Worm (Caenorhabditis elegans) whole organism, mixed stage, embryonic: Measurements from ENCODE around the gene H27A22.1.

Experiments used
- M03D4.4 ChIP-seq: sonication (generic microtip); optimal IDR thresholded peaks from 2 replicates; lab custom pipeline; 2017; ENCODE audit warnings: mild to moderate bottlenecking, missing genetic modification characterization, missing compliant biosample characterization
- blmp-1 ChIP-seq: fragments of 150-350 bp; optimal IDR thresholded peaks from 2 replicates; lab custom pipeline; 2014; ENCODE audit warnings: missing biosample characterization, missing genetic modification characterization
- ceh-39 ChIP-seq: fragments of 150-350 bp; optimal IDR thresholded peaks from 2 replicates; lab custom pipeline; 2014; ENCODE audit warnings: missing biosample characterization, missing genetic modification characterization
- ceh-43 ChIP-seq: fragments of 200-800 bp; sonication (Bioruptor generic); optimal IDR thresholded peaks from 2 replicates; lab custom pipeline; 2018; ENCODE audit warnings: mild to moderate bottlenecking, missing genetic modification characterization, moderate library complexity, missing compliant biosample characterization
- ceh-83 ChIP-seq: fragments of 200-800 bp; sonication (Bioruptor generic); optimal IDR thresholded peaks from 2 replicates; lab custom pipeline; 2018; ENCODE audit warnings: mild to moderate bottlenecking, missing genetic modification characterization, missing compliant biosample characterization
- ces-1 ChIP-seq: fragments of 150-350 bp; optimal IDR thresholded peaks from 2 replicates; lab custom pipeline; 2014; ENCODE audit warnings: missing biosample characterization, missing genetic modification reagents, missing genetic modification characterization
- drap-1 ChIP-seq: fragments of 200-800 bp; sonication (Bioruptor generic); optimal IDR thresholded peaks from 3 replicates; lab custom pipeline; 2018; ENCODE audit warnings: mild to moderate bottlenecking, missing genetic modification characterization, missing compliant biosample characterization
- elt-1 ChIP-seq: sonication (generic microtip); optimal IDR thresholded peaks from 2 replicates; lab custom pipeline; 2017; ENCODE audit warnings: missing genetic modification characterization, mild to moderate bottlenecking, missing compliant biosample characterization, antibody characterized with exemption, moderate library complexity, borderline replicate concordance; ENCODE audit not compliant: insufficient read depth
- elt-3 ChIP-seq: fragments of 150-350 bp; optimal IDR thresholded peaks from 2 replicates; lab custom pipeline; 2014; ENCODE audit warnings: missing biosample characterization, missing genetic modification characterization
- flh-1 ChIP-seq: fragments of 200-800 bp; sonication (Bioruptor generic); optimal IDR thresholded peaks from 2 replicates; lab custom pipeline; 2018; ENCODE audit warnings: mild to moderate bottlenecking, missing genetic modification characterization, moderate library complexity, missing compliant biosample characterization
- ham-2 ChIP-seq: fragments of 200-800 bp; sonication (Bioruptor generic); optimal IDR thresholded peaks from 2 replicates; lab custom pipeline; 2018; ENCODE audit warnings: mild to moderate bottlenecking, missing genetic modification characterization, missing compliant biosample characterization
- hlh-1 ChIP-seq: fragments of 150-350 bp; optimal IDR thresholded peaks from 2 replicates; lab custom pipeline; 2014; ENCODE audit warnings: missing biosample characterization, missing genetic modification reagents, missing genetic modification characterization
- lin-13 ChIP-seq: fragments of 150-350 bp; optimal IDR thresholded peaks from 2 replicates; lab custom pipeline; 2014; ENCODE audit warnings: missing biosample characterization, missing genetic modification characterization
- lin-32 ChIP-seq: fragments of 200-800 bp; sonication (Bioruptor generic); optimal IDR thresholded peaks from 2 replicates; lab custom pipeline; 2018; ENCODE audit warnings: mild to moderate bottlenecking, missing genetic modification characterization, missing compliant biosample characterization
- lsy-2 ChIP-seq: fragments of 150-350 bp; optimal IDR thresholded peaks from 2 replicates; lab custom pipeline; 2014; ENCODE audit warnings: missing biosample characterization, missing genetic modification characterization
- mab-5 ChIP-seq: fragments of 150-350 bp; optimal IDR thresholded peaks from 2 replicates; lab custom pipeline; 2014; ENCODE audit warnings: missing biosample characterization, missing genetic modification characterization
- mep-1 ChIP-seq: fragments of 150-350 bp; optimal IDR thresholded peaks from 2 replicates; lab custom pipeline; 2017; ENCODE audit warnings: missing biosample characterization, missing genetic modification reagents, missing genetic modification characterization, inconsistent platforms
- mls-2 ChIP-seq: sonication (generic microtip); optimal IDR thresholded peaks from 2 replicates; lab custom pipeline; 2016; ENCODE audit warnings: mild to moderate bottlenecking, missing genetic modification characterization, moderate library complexity, missing compliant biosample characterization
- nhr-12 ChIP-seq: fragments of 150-350 bp; optimal IDR thresholded peaks from 2 replicates; lab custom pipeline; 2014; ENCODE audit warnings: missing biosample characterization, missing genetic modification characterization
- nhr-2 ChIP-seq: fragments of 150-350 bp; optimal IDR thresholded peaks from 2 replicates; lab custom pipeline; 2014; ENCODE audit warnings: missing biosample characterization, missing genetic modification characterization
- nhr-237 ChIP-seq: fragments of 150-350 bp; optimal IDR thresholded peaks from 2 replicates; lab custom pipeline; 2014; ENCODE audit warnings: missing biosample characterization, missing genetic modification characterization
- nhr-28 ChIP-seq: fragments of 150-350 bp; optimal IDR thresholded peaks from 2 replicates; lab custom pipeline; 2014; ENCODE audit warnings: missing biosample characterization, missing genetic modification characterization
- nhr-76 ChIP-seq: sonication (generic microtip); optimal IDR thresholded peaks from 2 replicates; lab custom pipeline; 2017; ENCODE audit warnings: missing biosample characterization, missing genetic modification characterization
- pha-4 ChIP-seq: fragments of 150-350 bp; optimal IDR thresholded peaks from 2 replicates; lab custom pipeline; 2018; ENCODE audit warnings: missing biosample characterization, missing genetic modification reagents, missing genetic modification characterization
- sem-2 ChIP-seq: fragments of 200-800 bp; sonication (Bioruptor generic); optimal IDR thresholded peaks from 2 replicates; lab custom pipeline; 2018; ENCODE audit warnings: mild to moderate bottlenecking, missing genetic modification characterization, missing compliant biosample characterization
- snpc-4 ChIP-seq: fragments of 150-350 bp; optimal IDR thresholded peaks from 2 replicates; lab custom pipeline; 2014; ENCODE audit warnings: missing biosample characterization, missing genetic modification characterization
- sptf-1 ChIP-seq: sonication (generic microtip); optimal IDR thresholded peaks from 2 replicates; lab custom pipeline; 2017; ENCODE audit warnings: mild to moderate bottlenecking, missing genetic modification characterization, moderate library complexity, missing compliant biosample characterization
- tbx-8 ChIP-seq: fragments of 200-800 bp; sonication (Bioruptor generic); optimal IDR thresholded peaks from 2 replicates; lab custom pipeline; 2018; ENCODE audit warnings: mild to moderate bottlenecking, missing genetic modification characterization, moderate library complexity, missing compliant biosample characterization
- unc-120 ChIP-seq: sonication (generic microtip); optimal IDR thresholded peaks from 2 replicates; lab custom pipeline; 2017; ENCODE audit warnings: missing genetic modification characterization, missing compliant biosample characterization; ENCODE audit not compliant: poor library complexity, severe bottlenecking
- unc-39 ChIP-seq: fragments of 150-350 bp; optimal IDR thresholded peaks from 2 replicates; lab custom pipeline; 2014; ENCODE audit warnings: missing biosample characterization, missing genetic modification characterization
- zip-8 ChIP-seq: fragments of 150-350 bp; optimal IDR thresholded peaks from 2 replicates; lab custom pipeline; 2014; ENCODE audit warnings: missing biosample characterization, missing genetic modification characterization

The H27A22.1 gene

ce11 chrV:10602051-10602937, at the start of gene H27A22.1:
H27A22.1 (plus strand) TSS chrV:10602555.
- TF ChIP-seq blmp-1 (tag; lab: Kevin White, UChicago): peak; percentile 32
- no peak for TF ChIP-seq mep-1 (tag; lab: Kevin White, UChicago)
- no peak for TF ChIP-seq tbx-8 (GFP tag; lab: Kevin White, UChicago)
- no peak for TF ChIP-seq M03D4.4 (tag; lab: Kevin White, UChicago)
- peak; percentile 60 for TF ChIP-seq zip-8 (tag; lab: Kevin White, UChicago)
- TF ChIP-seq nhr-2 (tag; lab: Kevin White, UChicago): peak; percentile 6
- no peak for TF ChIP-seq mab-5 (tag; lab: Kevin White, UChicago)
- TF ChIP-seq snpc-4 (tag; lab: Kevin White, UChicago): no peak
- TF ChIP-seq pha-4 (tag; lab: Kevin White, UChicago): no peak
- no peak for TF ChIP-seq ceh-39 (tag; lab: Kevin White, UChicago)
- no peak for TF ChIP-seq mls-2 (tag; lab: Kevin White, UChicago)
- no peak for TF ChIP-seq ces-1

- TF ChIP-seq nhr-28 (tag; lab: Kevin White, UChicago) (no peak), sptf-1 (tag; lab: Kevin White, UChicago) (no peak), ces-1 (no peak), flh-1 (GFP tag; lab: Kevin White, UChicago) (no peak), ceh-39 (tag; lab: Kevin White, UChicago) (no peak), unc-120 (tag; lab: Kevin White, UChicago) (no peak), sem-2 (GFP tag; lab: Kevin White, UChicago) (no peak), zip-8 (tag; lab: Kevin White, UChicago) (no peak), lsy-2 (tag; lab: Kevin White, UChicago) (no peak), pha-4 (tag; lab: Kevin White, UChicago) (no peak), ceh-43 (GFP tag; lab: Kevin White, UChicago) (no peak), lin-32 (no peak), unc-39 (tag; lab: Kevin White, UChicago) (no peak)
Measured at ce11 chrV:10555239-10555638, 47.1 kb upstream of the H27A22.1 start, which contains the start of gene F32G8.3. F32G8.3 (minus strand) TSS chrV:10555339.

ce11 chrV:10556362-10556761, 46.0 kb upstream of the H27A22.1 start:
- TF ChIP-seq ceh-83 (GFP tag; lab: Kevin White, UChicago): no peak
- TF ChIP-seq ces-1: no peak
- no peak for TF ChIP-seq elt-3
- TF ChIP-seq unc-39 (tag; lab: Kevin White, UChicago): no peak
- TF ChIP-seq, all 35 proteins: peak for 0

- TF ChIP-seq lin-13 (tag; lab: Kevin White, UChicago): no peak
- no peak for TF ChIP-seq sem-2 (GFP tag; lab: Kevin White, UChicago)
- TF ChIP-seq nhr-237 (tag; lab: Kevin White, UChicago): no peak
- TF ChIP-seq lsy-2 (tag; lab: Kevin White, UChicago): no peak
- no peak for TF ChIP-seq sptf-1 (tag; lab: Kevin White, UChicago)
- TF ChIP-seq unc-120 (tag; lab: Kevin White, UChicago): no peak
- TF ChIP-seq ces-1: no peak
- no peak for TF ChIP-seq hlh-1 (tag; lab: Kevin White, UChicago)
- no peak for TF ChIP-seq unc-39 (tag; lab: Kevin White, UChicago)
- no peak for TF ChIP-seq nhr-76 (tag; lab: Kevin White, UChicago)
- no peak for TF ChIP-seq mep-1 (tag; lab: Kevin White, UChicago)
- TF ChIP-seq ham-2: no peak
- no peak for TF ChIP-seq nhr-12 (tag; lab: Kevin White, UChicago)
- no peak for TF ChIP-seq elt-1 (tag; lab: Kevin White, UChicago)
Measured at ce11 chrV:10557094-10557493, 45.3 kb upstream of the H27A22.1 start.

ce11 chrV:10557676-10558075, 44.7 kb upstream of the H27A22.1 start, which contains the start of gene best-14:
best-14 (plus strand) TSS chrV:10557976.
- TF ChIP-seq nhr-28 (tag; lab: Kevin White, UChicago): no peak
- TF ChIP-seq sem-2 (GFP tag; lab: Kevin White, UChicago): no peak
- TF ChIP-seq drap-1 (GFP tag; lab: Kevin White, UChicago): no peak
- no peak for TF ChIP-seq elt-1 (tag; lab: Kevin White, UChicago)
- no peak for TF ChIP-seq blmp-1 (tag; lab: Kevin White, UChicago)
- TF ChIP-seq mab-5 (tag; lab: Kevin White, UChicago): no peak
- TF ChIP-seq mls-2 (tag; lab: Kevin White, UChicago): no peak
- TF ChIP-seq unc-120 (tag; lab: Kevin White, UChicago): no peak
